Fruit fly (Drosophila melanogaster) whole organism, embryonic: ENCODE data around the gene CG11898.

Source experiments
- ATbp ChIP-seq: fragments of 200-800 bp; sonication (Bioruptor generic); optimal IDR thresholded peaks from 2 replicates; lab custom pipeline; 2017; ENCODE audit warnings: missing biosample characterization, mild to moderate bottlenecking, missing genetic modification characterization, missing genetic modification reagents
- BEAF-32 ChIP-seq: fragments of 200-800 bp; sonication (Bioruptor generic); optimal IDR thresholded peaks from 3 replicates; lab custom pipeline; 2017; ENCODE audit warnings: missing biosample characterization, missing genetic modification characterization, mild to moderate bottlenecking, moderate library complexity, missing genetic modification reagents
- CG10431 ChIP-seq: fragments of 200-800 bp; sonication (Bioruptor generic); optimal IDR thresholded peaks from 3 replicates; lab custom pipeline; 2018; ENCODE audit warnings: missing biosample characterization, mild to moderate bottlenecking, missing genetic modification characterization
- CG12391 ChIP-seq: fragments of 200-800 bp; sonication (Bioruptor generic); optimal IDR thresholded peaks from 3 replicates; lab custom pipeline; 2018; ENCODE audit warnings: missing biosample characterization, mild to moderate bottlenecking, missing genetic modification characterization, moderate library complexity
- CG14667 ChIP-seq: fragments of 200-800 bp; sonication (Bioruptor generic); IDR thresholded peaks from 2 replicates; pipeline ENCODE4 v1.3.6; 2022; ENCODE audit warnings: missing biosample characterization, missing genetic modification characterization
- CG16813 ChIP-seq: fragments of 200-800 bp; sonication (Bioruptor generic); IDR thresholded peaks from 3 replicates; pipeline ENCODE4 v1.3.6; 2022; ENCODE audit warnings: missing biosample characterization, missing genetic modification characterization; ENCODE audit not compliant: partially characterized antibody
- CG17829 ChIP-seq: fragments of 200-800 bp; optimal IDR thresholded peaks from 2 replicates; lab custom pipeline; 2019; ENCODE audit warnings: missing biosample characterization, mild to moderate bottlenecking, missing genetic modification characterization, moderate library complexity
- CG18476 ChIP-seq: fragments of 200-800 bp; sonication (Bioruptor generic); optimal IDR thresholded peaks from 2 replicates; lab custom pipeline; 2016; ENCODE audit warnings: missing biosample characterization, mild to moderate bottlenecking, missing genetic modification characterization
- CG18599 ChIP-seq: fragments of 200-800 bp; sonication (Bioruptor generic); optimal IDR thresholded peaks from 3 replicates; lab custom pipeline; 2017; ENCODE audit warnings: missing biosample characterization, missing genetic modification characterization, mild to moderate bottlenecking, moderate library complexity, missing genetic modification reagents
- CG31365 ChIP-seq: fragments of 200-800 bp; sonication (Bioruptor generic); optimal IDR thresholded peaks from 2 replicates; lab custom pipeline; 2018; ENCODE audit warnings: missing biosample characterization, mild to moderate bottlenecking, missing genetic modification characterization
- CG3163 ChIP-seq: fragments of 200-800 bp; sonication (Bioruptor generic); optimal IDR thresholded peaks from 3 replicates; lab custom pipeline; 2016; ENCODE audit warnings: missing biosample characterization, missing genetic modification characterization
- CG33557 ChIP-seq: fragments of 200-800 bp; sonication (Bioruptor generic); optimal IDR thresholded peaks from 2 replicates; lab custom pipeline; 2019; ENCODE audit warnings: missing biosample characterization, mild to moderate bottlenecking, missing genetic modification characterization, moderate library complexity
- CG4328 ChIP-seq: fragments of 200-800 bp; sonication (Bioruptor generic); optimal IDR thresholded peaks from 3 replicates; lab custom pipeline; 2017; ENCODE audit warnings: missing biosample characterization, missing genetic modification reagents, missing genetic modification characterization
- CG4360 ChIP-seq: fragments of 200-800 bp; sonication (Bioruptor generic); IDR thresholded peaks from 2 replicates; pipeline ENCODE4 v1.3.6; 2022; ENCODE audit warnings: missing biosample characterization, missing genetic modification characterization
- CG4617 ChIP-seq: fragments of 200-800 bp; sonication (Bioruptor generic); optimal IDR thresholded peaks from 3 replicates; lab custom pipeline; 2016; ENCODE audit warnings: missing biosample characterization, missing genetic modification characterization, borderline replicate concordance
- CG4730 ChIP-seq: fragments of 200-800 bp; sonication (Bioruptor generic); IDR thresholded peaks from 2 replicates; pipeline ENCODE4 v1.3.6; 2022; ENCODE audit warnings: missing biosample characterization, missing genetic modification characterization
- CG4854 ChIP-seq: fragments of 200-800 bp; sonication (Bioruptor generic); optimal IDR thresholded peaks from 2 replicates; lab custom pipeline; 2016; ENCODE audit warnings: missing biosample characterization, missing genetic modification characterization, inconsistent platforms
- CG9727 ChIP-seq: fragments of 200-800 bp; sonication (Bioruptor generic); optimal IDR thresholded peaks from 3 replicates; lab custom pipeline; 2017; ENCODE audit warnings: missing biosample characterization, mild to moderate bottlenecking, missing genetic modification characterization
- CG9817 ChIP-seq: fragments of 200-800 bp; sonication (Bioruptor generic); optimal IDR thresholded peaks from 2 replicates; lab custom pipeline; 2018; ENCODE audit warnings: missing biosample characterization, mild to moderate bottlenecking, missing genetic modification characterization, moderate library complexity
- CG9876 ChIP-seq: fragments of 200-800 bp; sonication (Bioruptor generic); optimal IDR thresholded peaks from 2 replicates; lab custom pipeline; 2016; ENCODE audit warnings: missing biosample characterization, missing genetic modification characterization
- Dll ChIP-seq: fragments of 200-800 bp; sonication (Bioruptor generic); IDR thresholded peaks from 4 replicates; pipeline ENCODE4 v1.3.6; 2022; ENCODE audit warnings: missing biosample characterization, missing genetic modification characterization; ENCODE audit not compliant: partially characterized antibody
- Hey ChIP-seq: fragments of 200-800 bp; sonication (Bioruptor generic); optimal IDR thresholded peaks from 3 replicates; lab custom pipeline; 2018; ENCODE audit warnings: missing biosample characterization, mild to moderate bottlenecking, missing genetic modification characterization
- Nf-YC ChIP-seq: fragments of 200-800 bp; optimal IDR thresholded peaks from 3 replicates; lab custom pipeline; 2019; ENCODE audit warnings: missing biosample characterization, mild to moderate bottlenecking, missing genetic modification characterization, moderate library complexity
- Rfx ChIP-seq: fragments of 200-800 bp; sonication (Bioruptor generic); IDR thresholded peaks from 2 replicates; pipeline ENCODE4 v1.3.6; 2022; ENCODE audit warnings: missing biosample characterization, missing genetic modification characterization
- Ssrp ChIP-seq: fragments of 200-800 bp; sonication (Bioruptor generic); optimal IDR thresholded peaks from 2 replicates; lab custom pipeline; 2018; ENCODE audit warnings: missing biosample characterization, mild to moderate bottlenecking, missing genetic modification characterization, moderate library complexity
- Trl ChIP-seq, 3 experiments: fragments of >200 bp in 2 of 3; fragments of 200-800 bp in 1 of 3; sonication (Bioruptor generic) in 1 of 3; optimal IDR thresholded peaks; 2 replicates in 1 of 3; 3 replicates in 2 of 3; lab custom pipeline; 2016 to 2017; ENCODE audit warnings: missing biosample characterization in 1 of 3, missing genetic modification characterization in 1 of 3
- abd-A ChIP-seq: fragments of 200-800 bp; sonication (Bioruptor generic); optimal IDR thresholded peaks from 3 replicates; lab custom pipeline; 2019; ENCODE audit warnings: missing biosample characterization, mild to moderate bottlenecking, missing genetic modification characterization, moderate library complexity
- ac ChIP-seq: fragments of 200-800 bp; sonication (Bioruptor generic); optimal IDR thresholded peaks from 3 replicates; lab custom pipeline; 2017; ENCODE audit warnings: missing biosample characterization, mild to moderate bottlenecking, missing genetic modification characterization
- amos ChIP-seq: fragments of 200-800 bp; sonication (Bioruptor generic); IDR thresholded peaks from 2 replicates; pipeline ENCODE4 v1.3.6; 2022; ENCODE audit warnings: missing biosample characterization, missing genetic modification characterization; ENCODE audit not compliant: partially characterized antibody
- ato ChIP-seq: fragments of 200-800 bp; sonication (Bioruptor generic); IDR thresholded peaks from 2 replicates; pipeline ENCODE4 v1.3.6; 2022; ENCODE audit warnings: missing biosample characterization, missing genetic modification characterization; ENCODE audit not compliant: partially characterized antibody
- bbx ChIP-seq: fragments of 200-800 bp; sonication (Bioruptor generic); IDR thresholded peaks from 2 replicates; pipeline ENCODE4 v1.3.6; 2022; ENCODE audit warnings: missing biosample characterization, missing genetic modification characterization; ENCODE audit not compliant: partially characterized antibody
- bigmax ChIP-seq: fragments of 200-800 bp; sonication (Bioruptor generic); optimal IDR thresholded peaks from 2 replicates; lab custom pipeline; 2018; ENCODE audit warnings: missing biosample characterization, mild to moderate bottlenecking, missing genetic modification characterization
- ci ChIP-seq: fragments of 200-800 bp; sonication (Bioruptor generic); IDR thresholded peaks from 3 replicates; pipeline ENCODE4 v1.3.6; 2022; ENCODE audit warnings: missing biosample characterization, missing genetic modification characterization
- eve ChIP-seq, 2 experiments: fragments of >200 bp; optimal IDR thresholded peaks; 2 replicates each; lab custom pipeline; 2017; ENCODE audit warnings: missing biosample characterization in 2 of 2, missing genetic modification characterization in 2 of 2
- fd3F ChIP-seq: fragments of 200-800 bp; sonication (Bioruptor generic); optimal IDR thresholded peaks from 2 replicates; lab custom pipeline; 2018; ENCODE audit warnings: missing biosample characterization, mild to moderate bottlenecking, missing genetic modification characterization, moderate library complexity
- gsb ChIP-seq: fragments of 200-800 bp; sonication (Bioruptor generic); IDR thresholded peaks from 2 replicates; pipeline ENCODE4 v1.3.6; 2022; ENCODE audit warnings: missing biosample characterization, missing genetic modification characterization
- ham ChIP-seq: fragments of 200-800 bp; sonication (Bioruptor generic); IDR thresholded peaks from 2 replicates; pipeline ENCODE4 v1.3.6; 2022; ENCODE audit warnings: missing biosample characterization, missing genetic modification characterization
- her ChIP-seq: fragments of 200-800 bp; sonication (Bioruptor generic); optimal IDR thresholded peaks from 2 replicates; lab custom pipeline; 2016; ENCODE audit warnings: missing biosample characterization, missing genetic modification characterization
- kah ChIP-seq: fragments of 200-800 bp; sonication (Bioruptor generic); optimal IDR thresholded peaks from 2 replicates; lab custom pipeline; 2018; ENCODE audit warnings: missing biosample characterization, mild to moderate bottlenecking, missing genetic modification characterization
- org-1 ChIP-seq: fragments of 200-800 bp; sonication (Bioruptor generic); optimal IDR thresholded peaks from 2 replicates; lab custom pipeline; 2017; ENCODE audit warnings: missing biosample characterization, missing genetic modification characterization
- phol ChIP-seq: fragments of 200-800 bp; sonication (Bioruptor generic); optimal IDR thresholded peaks from 3 replicates; lab custom pipeline; 2018; ENCODE audit warnings: missing biosample characterization, mild to moderate bottlenecking, missing genetic modification characterization, moderate library complexity
- rib ChIP-seq: fragments of 200-800 bp; sonication (Bioruptor generic); IDR thresholded peaks from 2 replicates; pipeline ENCODE4 v1.3.6; 2022; ENCODE audit warnings: missing biosample characterization, missing genetic modification characterization
- sens ChIP-seq: fragments of 200-800 bp; sonication (Bioruptor generic); peaks from one replicate; lab custom pipeline; 2016; ENCODE audit warnings: missing biosample characterization, missing genetic modification characterization
- sima ChIP-seq: fragments of 200-800 bp; sonication (Bioruptor generic); optimal IDR thresholded peaks from 2 replicates; lab custom pipeline; 2016; ENCODE audit warnings: missing biosample characterization, missing genetic modification characterization
- slbo ChIP-seq: fragments of 200-800 bp; sonication (Bioruptor generic); IDR thresholded peaks from 2 replicates; pipeline ENCODE4 v1.3.6; 2022; ENCODE audit warnings: missing biosample characterization, missing genetic modification characterization
- slou ChIP-seq: fragments of 200-800 bp; sonication (Bioruptor generic); optimal IDR thresholded peaks from 3 replicates; lab custom pipeline; 2016; ENCODE audit warnings: missing biosample characterization, missing genetic modification characterization
- tin ChIP-seq: fragments of 200-800 bp; sonication (Bioruptor generic); optimal IDR thresholded peaks from 3 replicates; lab custom pipeline; 2016; ENCODE audit warnings: missing biosample characterization, missing genetic modification characterization
- unpg ChIP-seq: fragments of 200-800 bp; sonication (Bioruptor generic); optimal IDR thresholded peaks from 3 replicates; lab custom pipeline; 2018; ENCODE audit warnings: missing biosample characterization, mild to moderate bottlenecking, missing genetic modification characterization, moderate library complexity
- zfh2 ChIP-seq: fragments of 200-800 bp; sonication (Bioruptor generic); optimal IDR thresholded peaks from 2 replicates; lab custom pipeline; 2016; ENCODE audit warnings: missing biosample characterization, missing genetic modification characterization

CG11898 gene

dm6 chr3R:29214262-29214661 lies 48.8 kb downstream of the CG11898 start (continued):
- TF ChIP-seq Trl (optimal IDR thresholded peaks at IDR 0.05; lab: Kevin White, UChicago) (peak; percentile 39 to 41), Trl (GFP tag; optimal IDR thresholded peaks at IDR 0.05; lab: Kevin White, UChicago) (peak; percentile 99), slbo (GFP tag; lab: Robert Waterston, UW) (peak; percentile 99), bigmax (GFP tag; lab: Kevin White, UChicago) (peak; percentile 86), gsb (GFP tag; lab: Robert Waterston, UW) (peak; percentile 98), ham (GFP tag; lab: Robert Waterston, UW) (peak; percentile 95), zfh2 (peak; percentile 99), abd-A (peak; percentile 93), CG16813 (GFP tag; lab: Robert Waterston, UW) (no peak), eve (GFP tag; optimal IDR thresholded peaks at IDR 0.05; lab: Kevin White, UChicago) (peak in 1 of 2 experiments; percentile 92), CG18476 (GFP tag; lab: Kevin White, UChicago) (peak; percentile 99), fd3F (GFP tag; lab: Kevin White, UChicago) (peak; percentile 98), CG4617 (peak; percentile 99), CG14667 (peak; percentile 98), CG9817 (tag; lab: Kevin White, UChicago) (peak; percentile 99), org-1 (peak; percentile 99), CG31365 (tag; lab: Kevin White, UChicago) (peak; percentile 93), ac (GFP tag; lab: Kevin White, UChicago) (peak; percentile 100), Nf-YC (tag; lab: Kevin White, UChicago) (peak; percentile 92), amos (peak; percentile 40; the same call in 1 of the 2 replicates), CG10431 (GFP tag; lab: Kevin White, UChicago) (peak; percentile 98), slou (GFP tag; lab: Kevin White, UChicago) (peak; percentile 98), bbx (GFP tag; lab: Robert Waterston, UW) (peak; percentile 45), CG9727 (GFP tag; lab: Kevin White, UChicago) (peak; percentile 100), ato (GFP tag; lab: Robert Waterston, UW) (peak; percentile 22; the same call in 1 of the 2 replicates), CG4360 (GFP tag; lab: Robert Waterston, UW) (peak; percentile 94), CG18599 (GFP tag; lab: Kevin White, UChicago) (peak; percentile 99), sens (GFP tag; lab: Kevin White, UChicago) (peak; percentile 100), CG4328 (peak; percentile 99), Ssrp (tag; lab: Kevin White, UChicago) (peak; percentile 98), CG17829 (peak; percentile 100), Dll (GFP tag; lab: Robert Waterston, UW) (peak; percentile 24; the same call in 1 of the 4 replicates), Rfx (peak; percentile 100), ci (GFP tag; lab: Robert Waterston, UW) (peak; percentile 100), ATbp (GFP tag; lab: Kevin White, UChicago) (peak; percentile 99), phol (tag; lab: Kevin White, UChicago) (peak; percentile 98), sima (GFP tag; lab: Kevin White, UChicago) (peak; percentile 99), CG3163 (GFP tag; lab: Kevin White, UChicago) (peak; percentile 93), rib (GFP tag; lab: Robert Waterston, UW) (peak; percentile 99), CG4730 (GFP tag; lab: Robert Waterston, UW) (peak; percentile 98), her (peak; percentile 97), CG9876 (GFP tag; lab: Kevin White, UChicago) (peak; percentile 97), CG4854 (GFP tag; lab: Kevin White, UChicago) (peak; percentile 99), BEAF-32 (GFP tag; lab: Kevin White, UChicago) (peak; percentile 42), tin (GFP tag; lab: Kevin White, UChicago) (peak; percentile 100), CG33557 (GFP tag; lab: Kevin White, UChicago) (peak; percentile 100), Hey (tag; lab: Kevin White, UChicago) (peak; percentile 97), CG12391 (tag; lab: Kevin White, UChicago) (peak; percentile 99), unpg (GFP tag; lab: Kevin White, UChicago) (peak; percentile 100), kah (GFP tag; lab: Kevin White, UChicago) (peak; percentile 97)
